Worm (Caenorhabditis elegans) whole organism, L1 larva: ENCODE data around the gene F01G10.6.

Experiments used
- C16A3.4 ChIP-seq: fragments of 150-350 bp; optimal IDR thresholded peaks from 2 replicates; lab custom pipeline; 2014; ENCODE audit warnings: missing biosample characterization, missing genetic modification characterization
- F16B12.6 ChIP-seq: fragments of 150-350 bp; optimal IDR thresholded peaks from 2 replicates; lab custom pipeline; 2014; ENCODE audit warnings: missing biosample characterization, missing genetic modification characterization
- Y116A8C.19 ChIP-seq: sonication (generic microtip); optimal IDR thresholded peaks from 2 replicates; lab custom pipeline; 2016; ENCODE audit warnings: missing compliant biosample characterization, missing genetic modification characterization, borderline replicate concordance
- aha-1 ChIP-seq: fragments of 150-350 bp; optimal IDR thresholded peaks from 2 replicates; lab custom pipeline; 2014; ENCODE audit warnings: missing biosample characterization, missing genetic modification characterization
- alr-1 ChIP-seq: fragments of 200-800 bp; sonication (Bioruptor generic); optimal IDR thresholded peaks from 2 replicates; lab custom pipeline; 2018; ENCODE audit warnings: borderline replicate concordance, mild to moderate bottlenecking, missing genetic modification characterization, missing compliant biosample characterization
- aly-2 ChIP-seq: fragments of 150-350 bp; optimal IDR thresholded peaks from 2 replicates; lab custom pipeline; 2014; ENCODE audit warnings: missing biosample characterization, missing genetic modification characterization
- blmp-1 ChIP-seq: fragments of 150-350 bp; optimal IDR thresholded peaks from 2 replicates; lab custom pipeline; 2014; ENCODE audit warnings: missing biosample characterization, missing genetic modification characterization
- ceh-63 ChIP-seq: fragments of 200-800 bp; sonication (Bioruptor generic); optimal IDR thresholded peaks from 2 replicates; lab custom pipeline; 2018; ENCODE audit warnings: mild to moderate bottlenecking, missing genetic modification characterization, missing compliant biosample characterization
- ceh-82 ChIP-seq, 3 experiments: fragments of 150-350 bp in 1 of 3; sonication (generic microtip) in 2 of 3; optimal IDR thresholded peaks; 2 replicates each; lab custom pipeline; 2014 to 2017; ENCODE audit warnings: missing biosample characterization in 3 of 3, missing genetic modification characterization in 3 of 3
- ceh-88 ChIP-seq: fragments of 200-800 bp; sonication (Bioruptor generic); IDR thresholded peaks from 2 replicates; pipeline ENCODE4 v1.3.6; 2022; ENCODE audit warnings: missing genetic modification characterization, missing compliant biosample characterization
- ceh-90 ChIP-seq: sonication (generic microtip); optimal IDR thresholded peaks from 2 replicates; lab custom pipeline; 2016; ENCODE audit warnings: missing genetic modification characterization, missing compliant biosample characterization
- dpl-1 ChIP-seq, 3 experiments: fragments of 150-350 bp in 2 of 3; sonication (generic microtip) in 1 of 3; optimal IDR thresholded peaks; 2 replicates each; lab custom pipeline; 2014 to 2017; ENCODE audit warnings: missing biosample characterization in 3 of 3, missing genetic modification characterization in 3 of 3, missing genetic modification reagents in 3 of 3
- dsc-1 ChIP-seq: sonication (generic microtip); optimal IDR thresholded peaks from 2 replicates; lab custom pipeline; 2016; ENCODE audit warnings: mild to moderate bottlenecking, missing genetic modification characterization, missing compliant biosample characterization
- efl-1 ChIP-seq, 4 experiments: fragments of 150-350 bp; optimal IDR thresholded peaks in 3 of 4; peaks in 1 of 4; 1 replicate in 1 of 4; 2 replicates in 3 of 4; lab custom pipeline; 2014; ENCODE audit warnings: missing biosample characterization in 2 of 4, missing genetic modification characterization in 2 of 4, missing genetic modification reagents in 2 of 4
- efl-3 ChIP-seq: fragments of 200-800 bp; sonication (Bioruptor generic); optimal IDR thresholded peaks from 2 replicates; lab custom pipeline; 2018; ENCODE audit warnings: mild to moderate bottlenecking, missing genetic modification characterization, missing compliant biosample characterization
- egl-13 ChIP-seq: sonication (generic microtip); optimal IDR thresholded peaks from 2 replicates; lab custom pipeline; 2016; ENCODE audit warnings: missing genotype, missing genetic modification reagents, missing genetic modification characterization, missing compliant biosample characterization
- elt-2 ChIP-seq: sonication (generic microtip); optimal IDR thresholded peaks from 2 replicates; lab custom pipeline; 2016; ENCODE audit warnings: missing genetic modification characterization, mild to moderate bottlenecking, inconsistent platforms, missing compliant biosample characterization, missing genetic modification reagents
- elt-3 ChIP-seq, 6 experiments: fragments of 150-350 bp in 1 of 6; sonication (generic microtip); optimal IDR thresholded peaks; 2 replicates each; lab custom pipeline; 2017 to 2018; ENCODE audit warnings: missing biosample characterization in 6 of 6, missing genetic modification characterization in 6 of 6, inconsistent platforms in 1 of 6
- fkh-10 ChIP-seq: sonication (generic microtip); optimal IDR thresholded peaks from 2 replicates; lab custom pipeline; 2017; ENCODE audit warnings: missing biosample characterization, missing genetic modification reagents, missing genetic modification characterization
- fkh-4 ChIP-seq: sonication (generic microtip); optimal IDR thresholded peaks from 2 replicates; lab custom pipeline; 2016; ENCODE audit warnings: missing compliant biosample characterization, missing genetic modification characterization, borderline replicate concordance
- hpl-2 ChIP-seq: fragments of 150-350 bp; optimal IDR thresholded peaks from 2 replicates; lab custom pipeline; 2014; ENCODE audit warnings: missing biosample characterization, missing genetic modification reagents, missing genetic modification characterization
- isw-1 ChIP-seq: fragments of 200-800 bp; sonication (Bioruptor generic); IDR thresholded peaks from 2 replicates; pipeline ENCODE4 v1.3.6; 2022; ENCODE audit warnings: missing genetic modification characterization, missing compliant biosample characterization
- jun-1 ChIP-seq: fragments of 150-350 bp; optimal IDR thresholded peaks from 2 replicates; lab custom pipeline; 2014; ENCODE audit warnings: missing biosample characterization, missing genetic modification reagents, missing genetic modification characterization
- lin-14 ChIP-seq: fragments of 200-800 bp; sonication (Bioruptor generic); optimal IDR thresholded peaks from 2 replicates; lab custom pipeline; 2018; ENCODE audit warnings: mild to moderate bottlenecking, missing genetic modification characterization, moderate library complexity, missing compliant biosample characterization
- lin-15B ChIP-seq: fragments of 150-350 bp; sonication (generic microtip); optimal IDR thresholded peaks from 3 replicates; lab custom pipeline; 2014; ENCODE audit warnings: missing biosample characterization, missing genetic modification characterization
- lin-35 ChIP-seq, 2 experiments: fragments of 150-350 bp; optimal IDR thresholded peaks; 2 replicates each; lab custom pipeline; 2014; ENCODE audit warnings: missing biosample characterization in 2 of 2, missing genetic modification characterization in 2 of 2, missing genetic modification reagents in 2 of 2
- lin-39 ChIP-seq: fragments of 150-350 bp; optimal IDR thresholded peaks from 2 replicates; lab custom pipeline; 2014; ENCODE audit warnings: missing biosample characterization, missing genetic modification reagents, missing genetic modification characterization
- lsy-2 ChIP-seq, 2 experiments: fragments of 150-350 bp; optimal IDR thresholded peaks; 2 replicates each; lab custom pipeline; 2014; ENCODE audit warnings: missing biosample characterization in 2 of 2, missing genetic modification characterization in 2 of 2
- mdl-1 ChIP-seq, 2 experiments: fragments of 150-350 bp; optimal IDR thresholded peaks; 2 replicates each; lab custom pipeline; 2014 to 2017; ENCODE audit warnings: missing biosample characterization in 2 of 2, missing genetic modification characterization in 2 of 2, inconsistent platforms in 1 of 2
- mep-1 ChIP-seq: fragments of 150-350 bp; optimal IDR thresholded peaks from 2 replicates; lab custom pipeline; 2014; ENCODE audit warnings: missing biosample characterization, missing genetic modification characterization
- nhr-11 ChIP-seq: fragments of 150-350 bp; optimal IDR thresholded peaks from 2 replicates; lab custom pipeline; 2014; ENCODE audit warnings: missing biosample characterization, missing genetic modification characterization
- nhr-12 ChIP-seq: sonication (generic microtip); optimal IDR thresholded peaks from 2 replicates; lab custom pipeline; 2017; ENCODE audit warnings: missing biosample characterization, missing genetic modification characterization
- nhr-19 ChIP-seq: fragments of 200-800 bp; sonication (Bioruptor generic); conservative IDR thresholded peaks from 2 replicates; pipeline ENCODE4 v1.3.6; 2022; ENCODE audit warnings: missing genetic modification characterization, missing compliant biosample characterization
- nhr-20 ChIP-seq: sonication (generic microtip); optimal IDR thresholded peaks from 2 replicates; lab custom pipeline; 2016; ENCODE audit warnings: mild to moderate bottlenecking, missing genetic modification characterization, missing compliant biosample characterization
- nhr-237 ChIP-seq: fragments of 150-350 bp; optimal IDR thresholded peaks from 2 replicates; lab custom pipeline; 2014; ENCODE audit warnings: missing biosample characterization, missing genetic modification characterization
- nhr-28 ChIP-seq: fragments of 150-350 bp; optimal IDR thresholded peaks from 2 replicates; lab custom pipeline; 2014; ENCODE audit warnings: missing biosample characterization, missing genetic modification characterization
- nhr-47 ChIP-seq: sonication (generic microtip); optimal IDR thresholded peaks from 2 replicates; lab custom pipeline; 2016; ENCODE audit warnings: mild to moderate bottlenecking, missing genetic modification characterization, moderate library complexity, missing compliant biosample characterization
- nhr-71 ChIP-seq: sonication (generic microtip); optimal IDR thresholded peaks from 2 replicates; lab custom pipeline; 2016; ENCODE audit warnings: mild to moderate bottlenecking, missing genetic modification characterization, moderate library complexity, missing compliant biosample characterization
- nhr-76 ChIP-seq: sonication (generic microtip); optimal IDR thresholded peaks from 2 replicates; lab custom pipeline; 2017; ENCODE audit warnings: missing biosample characterization, missing genetic modification characterization
- pag-3 ChIP-seq: sonication (generic microtip); optimal IDR thresholded peaks from 2 replicates; lab custom pipeline; 2017; ENCODE audit warnings: missing genetic modification characterization, mild to moderate bottlenecking, missing compliant biosample characterization, antibody characterized with exemption, borderline replicate concordance; ENCODE audit not compliant: insufficient read depth
- rnt-1 ChIP-seq: sonication (generic microtip); optimal IDR thresholded peaks from 2 replicates; lab custom pipeline; 2016; ENCODE audit warnings: mild to moderate bottlenecking, missing genetic modification characterization, moderate library complexity, missing compliant biosample characterization
- skn-1 ChIP-seq: fragments of 150-350 bp; optimal IDR thresholded peaks from 2 replicates; lab custom pipeline; 2014; ENCODE audit warnings: missing biosample characterization, missing genetic modification characterization
- snu-23 ChIP-seq: sonication (generic microtip); optimal IDR thresholded peaks from 2 replicates; lab custom pipeline; 2016; ENCODE audit warnings: missing genetic modification characterization, missing compliant biosample characterization
- sup-37 ChIP-seq: fragments of 200-800 bp; sonication (Bioruptor generic); optimal IDR thresholded peaks from 2 replicates; lab custom pipeline; 2018; ENCODE audit warnings: mild to moderate bottlenecking, missing genetic modification characterization, missing compliant biosample characterization
- swsn-7 ChIP-seq: sonication (generic microtip); optimal IDR thresholded peaks from 2 replicates; lab custom pipeline; 2016; ENCODE audit warnings: missing genetic modification characterization, missing compliant biosample characterization
- unc-130 ChIP-seq: fragments of 150-350 bp; optimal IDR thresholded peaks from 2 replicates; lab custom pipeline; 2017; ENCODE audit warnings: missing biosample characterization, missing genetic modification characterization, inconsistent platforms
- unc-30 ChIP-seq: sonication (generic microtip); optimal IDR thresholded peaks from 2 replicates; lab custom pipeline; 2017; ENCODE audit warnings: missing biosample characterization, missing genetic modification characterization
- unc-86 ChIP-seq: sonication (generic microtip); optimal IDR thresholded peaks from 2 replicates; lab custom pipeline; 2016; ENCODE audit warnings: missing genetic modification characterization, missing compliant biosample characterization
- xbp-1 ChIP-seq: sonication (generic microtip); optimal IDR thresholded peaks from 2 replicates; lab custom pipeline; 2016; ENCODE audit warnings: missing genetic modification characterization, missing compliant biosample characterization
- zip-4 ChIP-seq: fragments of 200-800 bp; sonication (Bioruptor generic); optimal IDR thresholded peaks from 2 replicates; lab custom pipeline; 2018; ENCODE audit warnings: mild to moderate bottlenecking, missing genetic modification characterization, moderate library complexity, missing compliant biosample characterization
- ztf-11 ChIP-seq, 2 experiments: sonication (generic microtip); optimal IDR thresholded peaks; 2 replicates each; lab custom pipeline; 2016 to 2017; ENCODE audit warnings: missing genetic modification characterization in 2 of 2, missing biosample characterization in 1 of 2, missing compliant biosample characterization in 1 of 2

Gene F01G10.6

DNA sequence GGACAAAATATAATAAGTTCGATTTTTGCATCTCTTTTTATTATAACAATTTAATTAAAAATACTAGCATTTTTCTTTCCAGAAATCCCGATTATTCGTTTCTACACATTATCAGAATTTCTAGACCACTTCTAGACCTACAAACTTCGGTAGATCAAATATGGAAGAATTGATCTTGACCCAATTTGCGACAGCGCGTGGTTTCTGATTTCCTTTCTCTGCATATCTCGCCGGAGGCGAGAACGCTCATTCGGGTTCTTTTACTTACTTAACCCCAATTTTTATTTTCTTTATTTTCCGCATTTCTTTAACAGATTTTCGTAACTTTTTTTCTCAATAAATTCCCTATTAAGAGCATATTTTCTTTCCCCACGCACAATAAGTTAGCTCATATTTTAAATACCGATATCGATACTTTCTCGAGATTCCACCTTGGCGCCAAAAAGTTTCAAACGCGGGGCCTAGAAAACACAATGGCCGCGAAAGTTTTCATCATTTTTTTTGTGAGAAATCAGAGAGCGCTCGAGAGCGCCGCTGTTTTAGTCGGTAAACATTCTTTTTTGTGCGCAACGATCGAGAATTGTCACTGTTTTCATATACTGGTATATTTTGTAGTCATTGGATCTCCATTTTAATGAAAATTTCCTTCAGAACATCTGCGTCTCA is 15.2 kb upstream of the F01G10.6 start (continued):
- TF ChIP-seq F16B12.6 (tag; lab: Kevin White, UChicago) (no peak), hpl-2 (no peak), lsy-2 (tag; optimal IDR thresholded peaks at IDR 0.05; lab: Kevin White, UChicago) (peak in 1 of 2 experiments; percentile 55), nhr-237 (tag; lab: Kevin White, UChicago) (no peak), mep-1 (tag; lab: Kevin White, UChicago) (peak; percentile 41), xbp-1 (tag; lab: Kevin White, UChicago) (peak; percentile 8), nhr-71 (tag; lab: Kevin White, UChicago) (peak; percentile 44), sup-37 (GFP tag; lab: Kevin White, UChicago) (no peak), blmp-1 (peak; percentile 72), mdl-1 (tag; optimal IDR thresholded peaks at IDR 0.05; lab: Kevin White, UChicago) (no peak), nhr-11 (no peak), nhr-20 (peak; percentile 57), lin-39 (tag; lab: Kevin White, UChicago) (no peak), ceh-88 (no peak), swsn-7 (tag; lab: Kevin White, UChicago) (peak; percentile 1), ceh-90 (tag; lab: Kevin White, UChicago) (peak; percentile 61), skn-1 (tag; lab: Kevin White, UChicago) (peak; percentile 50), unc-130 (tag; lab: Kevin White, UChicago) (peak; percentile 41), rnt-1 (tag; lab: Kevin White, UChicago) (peak; percentile 61), ceh-82 (tag; optimal IDR thresholded peaks at IDR 0.05; lab: Kevin White, UChicago) (no peak), unc-30 (tag; lab: Kevin White, UChicago) (no peak), zip-4 (no peak), lin-15B (tag; lab: Kevin White, UChicago) (no peak), unc-86 (tag; lab: Kevin White, UChicago) (no peak), fkh-4 (tag; lab: Kevin White, UChicago) (no peak), aha-1 (tag; lab: Kevin White, UChicago) (no peak), nhr-47 (tag; lab: Kevin White, UChicago) (no peak), lin-35 (GFP tag; optimal IDR thresholded peaks at IDR 0.05; lab: Kevin White, UChicago) (peak; percentile 81 to 91), elt-2 (no peak), efl-1 (optimal IDR thresholded peaks at IDR 0.05; lab: Kevin White, UChicago) (peak; percentile 83 to 92), efl-1 (GFP tag; optimal IDR thresholded peaks at IDR 0.05 in 1 of 2; lab: Kevin White, UChicago) (peak; percentile 86 to 98), dsc-1 (tag; lab: Kevin White, UChicago) (no peak), efl-3 (GFP tag; lab: Kevin White, UChicago) (no peak), Y116A8C.19 (tag; lab: Kevin White, UChicago) (no peak), isw-1 (GFP tag; lab: Robert Waterston, UW) (no peak), snu-23 (GFP tag; lab: Kevin White, UChicago) (peak; percentile 45), nhr-28 (tag; lab: Kevin White, UChicago) (no peak), jun-1 (no peak), fkh-10 (GFP tag; lab: Kevin White, UChicago) (no peak), C16A3.4 (tag; lab: Kevin White, UChicago) (peak; percentile 21), aly-2 (no peak), nhr-19 (GFP tag; lab: Robert Waterston, UW) (0 out of 2 replicates have a peak, but pooled peaks have one; percentile 14), egl-13 (tag; lab: Kevin White, UChicago) (no peak), ceh-63 (GFP tag; lab: Kevin White, UChicago) (no peak), nhr-76 (no peak), pag-3 (tag; lab: Kevin White, UChicago) (no peak), alr-1 (tag; lab: Kevin White, UChicago) (no peak), lin-14 (GFP tag; lab: Kevin White, UChicago) (peak; percentile 52), dpl-1 (GFP tag; optimal IDR thresholded peaks at IDR 0.05; lab: Kevin White, UChicago) (peak; percentile 71 to 87 (median 85)), elt-3 (tag; optimal IDR thresholded peaks at IDR 0.05; lab: Kevin White, UChicago) (peak in 1 of 6 experiments; percentile 7), nhr-12 (tag; lab: Kevin White, UChicago) (no peak), ztf-11 (tag; optimal IDR thresholded peaks at IDR 0.05; lab: Kevin White, UChicago) (no peak)
